Worm (Caenorhabditis elegans) whole organism, L1 larva: Measurements from ENCODE around the gene bli-2.
A peak's percentile ranks its signal among the peaks of the same experiment; 100 is the strongest.

Experiments used
- C04F5.9 ChIP-seq: sonication (generic microtip); optimal IDR thresholded peaks from 2 replicates; lab custom pipeline; 2016; ENCODE audit warnings: missing genetic modification characterization, missing compliant biosample characterization
- Y116A8C.19 ChIP-seq: sonication (generic microtip); optimal IDR thresholded peaks from 2 replicates; lab custom pipeline; 2016; ENCODE audit warnings: missing compliant biosample characterization, missing genetic modification characterization, borderline replicate concordance
- aha-1 ChIP-seq: fragments of 150-350 bp; optimal IDR thresholded peaks from 2 replicates; lab custom pipeline; 2014; ENCODE audit warnings: missing biosample characterization, missing genetic modification characterization
- alr-1 ChIP-seq: fragments of 200-800 bp; sonication (Bioruptor generic); optimal IDR thresholded peaks from 2 replicates; lab custom pipeline; 2018; ENCODE audit warnings: borderline replicate concordance, mild to moderate bottlenecking, missing genetic modification characterization, missing compliant biosample characterization
- blmp-1 ChIP-seq: fragments of 150-350 bp; optimal IDR thresholded peaks from 2 replicates; lab custom pipeline; 2014; ENCODE audit warnings: missing biosample characterization, missing genetic modification characterization
- ceh-63 ChIP-seq: fragments of 200-800 bp; sonication (Bioruptor generic); optimal IDR thresholded peaks from 2 replicates; lab custom pipeline; 2018; ENCODE audit warnings: mild to moderate bottlenecking, missing genetic modification characterization, missing compliant biosample characterization
- ceh-82 ChIP-seq, 3 experiments: fragments of 150-350 bp in 1 of 3; sonication (generic microtip) in 2 of 3; optimal IDR thresholded peaks; 2 replicates each; lab custom pipeline; 2014 to 2017; ENCODE audit warnings: missing biosample characterization in 3 of 3, missing genetic modification characterization in 3 of 3
- ceh-90 ChIP-seq: sonication (generic microtip); optimal IDR thresholded peaks from 2 replicates; lab custom pipeline; 2016; ENCODE audit warnings: missing genetic modification characterization, missing compliant biosample characterization
- dpl-1 ChIP-seq, 3 experiments: fragments of 150-350 bp in 2 of 3; sonication (generic microtip) in 1 of 3; optimal IDR thresholded peaks; 2 replicates each; lab custom pipeline; 2014 to 2017; ENCODE audit warnings: missing biosample characterization in 3 of 3, missing genetic modification characterization in 3 of 3, missing genetic modification reagents in 3 of 3
- dsc-1 ChIP-seq: sonication (generic microtip); optimal IDR thresholded peaks from 2 replicates; lab custom pipeline; 2016; ENCODE audit warnings: mild to moderate bottlenecking, missing genetic modification characterization, missing compliant biosample characterization
- efl-3 ChIP-seq: fragments of 200-800 bp; sonication (Bioruptor generic); optimal IDR thresholded peaks from 2 replicates; lab custom pipeline; 2018; ENCODE audit warnings: mild to moderate bottlenecking, missing genetic modification characterization, missing compliant biosample characterization
- egl-13 ChIP-seq: sonication (generic microtip); optimal IDR thresholded peaks from 2 replicates; lab custom pipeline; 2016; ENCODE audit warnings: missing genotype, missing genetic modification reagents, missing genetic modification characterization, missing compliant biosample characterization
- egl-27 ChIP-seq, 2 experiments: fragments of 150-350 bp in 1 of 2; sonication (generic microtip); optimal IDR thresholded peaks; 3 replicates each; lab custom pipeline; 2017 to 2018; ENCODE audit warnings: missing biosample characterization in 2 of 2, missing genetic modification characterization in 2 of 2, missing genetic modification reagents in 2 of 2
- ets-5 ChIP-seq: fragments of 200-800 bp; sonication (Bioruptor generic); IDR thresholded peaks from 2 replicates; pipeline ENCODE4 v1.3.6; 2022; ENCODE audit warnings: missing genetic modification characterization, missing compliant biosample characterization
- fkh-10 ChIP-seq: sonication (generic microtip); optimal IDR thresholded peaks from 2 replicates; lab custom pipeline; 2017; ENCODE audit warnings: missing biosample characterization, missing genetic modification reagents, missing genetic modification characterization
- fos-1 ChIP-seq: fragments of 150-350 bp; optimal IDR thresholded peaks from 2 replicates; lab custom pipeline; 2014; ENCODE audit warnings: missing biosample characterization, missing genetic modification characterization
- grh-1 ChIP-seq: fragments of 200-800 bp; sonication (Bioruptor generic); IDR thresholded peaks from 2 replicates; pipeline ENCODE4 v1.3.6; 2022; ENCODE audit warnings: missing genetic modification reagents, missing genetic modification characterization, missing compliant biosample characterization
- hlh-17 ChIP-seq: fragments of 200-800 bp; sonication (Bioruptor generic); optimal IDR thresholded peaks from 2 replicates; lab custom pipeline; 2018; ENCODE audit warnings: missing genetic modification characterization, mild to moderate bottlenecking, missing compliant biosample characterization, moderate library complexity, borderline replicate concordance
- hlh-4 ChIP-seq: sonication (generic microtip); optimal IDR thresholded peaks from 2 replicates; lab custom pipeline; 2016; ENCODE audit warnings: mild to moderate bottlenecking, missing genetic modification characterization, missing compliant biosample characterization
- hpl-2 ChIP-seq: fragments of 150-350 bp; optimal IDR thresholded peaks from 2 replicates; lab custom pipeline; 2014; ENCODE audit warnings: missing biosample characterization, missing genetic modification reagents, missing genetic modification characterization
- irx-1 ChIP-seq: sonication (generic microtip); optimal IDR thresholded peaks from 2 replicates; lab custom pipeline; 2016; ENCODE audit warnings: missing genetic modification characterization, missing compliant biosample characterization
- jun-1 ChIP-seq: fragments of 150-350 bp; optimal IDR thresholded peaks from 2 replicates; lab custom pipeline; 2014; ENCODE audit warnings: missing biosample characterization, missing genetic modification reagents, missing genetic modification characterization
- lin-13 ChIP-seq: fragments of 150-350 bp; optimal IDR thresholded peaks from 2 replicates; lab custom pipeline; 2014; ENCODE audit warnings: missing biosample characterization, missing genetic modification reagents, missing genetic modification characterization
- lin-14 ChIP-seq: fragments of 200-800 bp; sonication (Bioruptor generic); optimal IDR thresholded peaks from 2 replicates; lab custom pipeline; 2018; ENCODE audit warnings: mild to moderate bottlenecking, missing genetic modification characterization, moderate library complexity, missing compliant biosample characterization
- lin-15B ChIP-seq: fragments of 150-350 bp; sonication (generic microtip); optimal IDR thresholded peaks from 3 replicates; lab custom pipeline; 2014; ENCODE audit warnings: missing biosample characterization, missing genetic modification characterization
- lin-39 ChIP-seq: fragments of 150-350 bp; optimal IDR thresholded peaks from 2 replicates; lab custom pipeline; 2014; ENCODE audit warnings: missing biosample characterization, missing genetic modification reagents, missing genetic modification characterization
- lsy-2 ChIP-seq, 2 experiments: fragments of 150-350 bp; optimal IDR thresholded peaks; 2 replicates each; lab custom pipeline; 2014; ENCODE audit warnings: missing biosample characterization in 2 of 2, missing genetic modification characterization in 2 of 2
- mef-2 ChIP-seq: fragments of 150-350 bp; optimal IDR thresholded peaks from 2 replicates; lab custom pipeline; 2014; ENCODE audit warnings: missing biosample characterization, missing genetic modification characterization
- mep-1 ChIP-seq: fragments of 150-350 bp; optimal IDR thresholded peaks from 2 replicates; lab custom pipeline; 2014; ENCODE audit warnings: missing biosample characterization, missing genetic modification characterization
- nhr-11 ChIP-seq: fragments of 150-350 bp; optimal IDR thresholded peaks from 2 replicates; lab custom pipeline; 2014; ENCODE audit warnings: missing biosample characterization, missing genetic modification characterization
- nhr-12 ChIP-seq: sonication (generic microtip); optimal IDR thresholded peaks from 2 replicates; lab custom pipeline; 2017; ENCODE audit warnings: missing biosample characterization, missing genetic modification characterization
- nhr-19 ChIP-seq: fragments of 200-800 bp; sonication (Bioruptor generic); conservative IDR thresholded peaks from 2 replicates; pipeline ENCODE4 v1.3.6; 2022; ENCODE audit warnings: missing genetic modification characterization, missing compliant biosample characterization
- nhr-20 ChIP-seq: sonication (generic microtip); optimal IDR thresholded peaks from 2 replicates; lab custom pipeline; 2016; ENCODE audit warnings: mild to moderate bottlenecking, missing genetic modification characterization, missing compliant biosample characterization
- nhr-47 ChIP-seq: sonication (generic microtip); optimal IDR thresholded peaks from 2 replicates; lab custom pipeline; 2016; ENCODE audit warnings: mild to moderate bottlenecking, missing genetic modification characterization, moderate library complexity, missing compliant biosample characterization
- nhr-77 ChIP-seq: fragments of 150-350 bp; optimal IDR thresholded peaks from 2 replicates; lab custom pipeline; 2014; ENCODE audit warnings: missing biosample characterization, missing genetic modification characterization
- nhr-84 ChIP-seq: sonication (generic microtip); optimal IDR thresholded peaks from 2 replicates; lab custom pipeline; 2017; ENCODE audit warnings: missing biosample characterization, missing genetic modification characterization
- nhr-90 ChIP-seq: sonication (generic microtip); optimal IDR thresholded peaks from 2 replicates; lab custom pipeline; 2016; ENCODE audit warnings: mild to moderate bottlenecking, missing genetic modification characterization, missing compliant biosample characterization; ENCODE audit not compliant: poor library complexity
- pag-3 ChIP-seq: sonication (generic microtip); optimal IDR thresholded peaks from 2 replicates; lab custom pipeline; 2017; ENCODE audit warnings: missing genetic modification characterization, mild to moderate bottlenecking, missing compliant biosample characterization, antibody characterized with exemption, borderline replicate concordance; ENCODE audit not compliant: insufficient read depth
- pqm-1 ChIP-seq: sonication (generic microtip); optimal IDR thresholded peaks from 3 replicates; lab custom pipeline; 2017; ENCODE audit warnings: missing biosample characterization, missing genetic modification characterization
- skn-1 ChIP-seq: fragments of 150-350 bp; optimal IDR thresholded peaks from 2 replicates; lab custom pipeline; 2014; ENCODE audit warnings: missing biosample characterization, missing genetic modification characterization
- snu-23 ChIP-seq: sonication (generic microtip); optimal IDR thresholded peaks from 2 replicates; lab custom pipeline; 2016; ENCODE audit warnings: missing genetic modification characterization, missing compliant biosample characterization
- sptf-1 ChIP-seq: fragments of 150-350 bp; optimal IDR thresholded peaks from 2 replicates; lab custom pipeline; 2014; ENCODE audit warnings: missing biosample characterization, missing genetic modification characterization
- tbx-2 ChIP-seq: sonication (generic microtip); optimal IDR thresholded peaks from 2 replicates; lab custom pipeline; 2016; ENCODE audit warnings: missing genetic modification characterization, missing compliant biosample characterization
- tlp-1 ChIP-seq: fragments of 150-350 bp; optimal IDR thresholded peaks from 2 replicates; lab custom pipeline; 2014; ENCODE audit warnings: missing biosample characterization, missing genetic modification characterization
- unc-130 ChIP-seq: fragments of 150-350 bp; optimal IDR thresholded peaks from 2 replicates; lab custom pipeline; 2017; ENCODE audit warnings: missing biosample characterization, missing genetic modification characterization, inconsistent platforms
- unc-30 ChIP-seq: sonication (generic microtip); optimal IDR thresholded peaks from 2 replicates; lab custom pipeline; 2017; ENCODE audit warnings: missing biosample characterization, missing genetic modification characterization
- unc-62 ChIP-seq: fragments of 150-350 bp; optimal IDR thresholded peaks from 2 replicates; lab custom pipeline; 2014; ENCODE audit warnings: missing biosample characterization, missing genetic modification reagents, missing genetic modification characterization
- unc-98 ChIP-seq: fragments of 200-800 bp; sonication (Bioruptor generic); IDR thresholded peaks from 2 replicates; pipeline ENCODE4 v1.3.6; 2022; ENCODE audit warnings: missing genetic modification characterization, missing compliant biosample characterization
- zag-1 ChIP-seq: fragments of 150-350 bp; optimal IDR thresholded peaks from 2 replicates; lab custom pipeline; 2014; ENCODE audit warnings: missing biosample characterization, missing genetic modification characterization
- zip-4 ChIP-seq: fragments of 200-800 bp; sonication (Bioruptor generic); optimal IDR thresholded peaks from 2 replicates; lab custom pipeline; 2018; ENCODE audit warnings: mild to moderate bottlenecking, missing genetic modification characterization, moderate library complexity, missing compliant biosample characterization
- ztf-11 ChIP-seq, 2 experiments: sonication (generic microtip); optimal IDR thresholded peaks; 2 replicates each; lab custom pipeline; 2016 to 2017; ENCODE audit warnings: missing genetic modification characterization in 2 of 2, missing biosample characterization in 1 of 2, missing compliant biosample characterization in 1 of 2

The bli-2 gene

DNA sequence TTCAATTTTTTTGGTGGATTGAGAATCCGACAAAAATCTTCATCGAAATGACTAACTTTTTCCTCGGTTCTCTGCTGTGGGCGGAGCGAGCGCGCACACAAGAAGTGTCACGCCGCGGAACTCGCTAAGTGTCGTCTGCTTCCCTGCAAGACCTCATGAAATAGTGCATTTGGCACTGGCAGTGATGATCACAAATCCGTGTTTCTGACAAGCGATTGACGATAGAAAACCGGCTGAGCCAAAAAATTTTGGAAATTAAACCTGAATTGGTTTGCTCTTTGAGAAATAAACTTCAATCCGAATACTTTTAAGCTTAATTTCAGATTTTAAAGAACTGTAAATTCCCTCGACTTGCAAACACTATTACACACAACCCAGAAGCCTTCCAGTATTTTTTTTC, 49.3 kb upstream of the bli-2 start (continued):
- TF ChIP-seq tbx-2 (tag; lab: Kevin White, UChicago) (peak; percentile 75), lsy-2 (tag; optimal IDR thresholded peaks at IDR 0.05; lab: Kevin White, UChicago) (peak; percentile 55 to 77), hlh-4 (tag; lab: Kevin White, UChicago) (no peak), nhr-20 (tag; lab: Kevin White, UChicago) (peak; percentile 78), Y116A8C.19 (tag; lab: Kevin White, UChicago) (no peak), lin-13 (GFP tag; lab: Kevin White, UChicago) (peak; percentile 53), snu-23 (GFP tag; lab: Kevin White, UChicago) (peak; percentile 84), unc-62 (GFP tag; lab: Kevin White, UChicago) (no peak), nhr-77 (tag; lab: Kevin White, UChicago) (peak; percentile 60), efl-3 (GFP tag; lab: Kevin White, UChicago) (no peak), zag-1 (tag; lab: Kevin White, UChicago) (no peak), ceh-90 (tag; lab: Kevin White, UChicago) (no peak), pqm-1 (no peak), sptf-1 (tag; lab: Kevin White, UChicago) (no peak), pag-3 (tag; lab: Kevin White, UChicago) (no peak), ceh-82 (tag; optimal IDR thresholded peaks at IDR 0.05; lab: Kevin White, UChicago) (peak; percentile 44 to 80 (median 70)), zip-4 (GFP tag; lab: Kevin White, UChicago) (peak; percentile 58), nhr-12 (tag; lab: Kevin White, UChicago) (no peak), ets-5 (GFP tag; lab: Robert Waterston, UW) (no peak), lin-15B (tag; lab: Kevin White, UChicago) (peak; percentile 36), dpl-1 (GFP tag; optimal IDR thresholded peaks at IDR 0.05; lab: Kevin White, UChicago) (peak; percentile 40 to 50 (median 43)), C04F5.9 (peak; percentile 25), irx-1 (tag; lab: Kevin White, UChicago) (peak; percentile 58), ceh-63 (no peak), mef-2 (no peak), hlh-17 (no peak), fos-1 (peak; percentile 70), nhr-90 (tag; lab: Kevin White, UChicago) (peak; percentile 87), dsc-1 (tag; lab: Kevin White, UChicago) (peak; percentile 71), grh-1 (peak; percentile 67), alr-1 (no peak), egl-13 (tag; lab: Kevin White, UChicago) (no peak), nhr-47 (tag; lab: Kevin White, UChicago) (peak; percentile 89), tlp-1 (tag; lab: Kevin White, UChicago) (no peak), nhr-11 (no peak), nhr-84 (tag; lab: Kevin White, UChicago) (no peak), ztf-11 (tag; optimal IDR thresholded peaks at IDR 0.05; lab: Kevin White, UChicago) (no peak)
- TF ChIP-seq, all 84 proteins: peak for 47

DNA sequence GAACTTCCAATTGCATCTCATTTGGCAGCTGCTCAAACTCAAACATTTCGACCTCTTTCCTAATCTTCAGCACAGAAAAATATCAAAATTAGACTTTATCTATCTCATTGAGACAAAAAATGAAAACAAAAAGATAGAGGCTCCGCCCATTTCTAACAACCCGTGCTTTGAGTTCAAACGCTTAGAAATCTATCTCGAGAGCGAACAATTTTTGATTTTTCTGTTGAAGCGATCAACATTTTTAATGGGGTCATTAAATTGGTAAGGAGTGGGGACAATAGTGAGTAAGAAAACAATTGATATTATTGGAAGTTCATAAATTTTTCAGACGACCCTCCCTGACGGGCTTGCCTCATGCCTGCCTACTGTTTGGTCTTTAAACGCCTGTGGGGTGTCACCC, 46.6 kb upstream of the bli-2 start, which contains the start of the genes C25H3.10 and C25H3.1:
Gene C25H3.10 (minus strand): TSS at position 101 of the 400 bp plus-strand sequence.
Gene C25H3.1 (plus strand): TSS at position 203 of the 400 bp plus-strand sequence.
- peak; percentile 6 for TF ChIP-seq lin-14 (GFP tag; lab: Kevin White, UChicago)
- TF ChIP-seq ets-5 (GFP tag; lab: Robert Waterston, UW), result no peak
- no peak for TF ChIP-seq skn-1 (tag; lab: Kevin White, UChicago)
- TF ChIP-seq snu-23 (GFP tag; lab: Kevin White, UChicago), result peak; percentile 33
- no peak for TF ChIP-seq pqm-1
- TF ChIP-seq jun-1, result no peak
- no peak for TF ChIP-seq alr-1
- TF ChIP-seq lin-13 (GFP tag; lab: Kevin White, UChicago), result no peak
- TF ChIP-seq nhr-19, result peak; percentile 10
- TF ChIP-seq nhr-20 (tag; lab: Kevin White, UChicago), result peak; percentile 19
- no peak for TF ChIP-seq tlp-1 (tag; lab: Kevin White, UChicago)
- TF ChIP-seq hpl-2 (GFP tag; lab: Kevin White, UChicago), result no peak
- no peak for TF ChIP-seq unc-98 (GFP tag; lab: Robert Waterston, UW)
- TF ChIP-seq aha-1 (tag; lab: Kevin White, UChicago), result no peak
- no peak for TF ChIP-seq unc-30 (tag; lab: Kevin White, UChicago)
- no peak for TF ChIP-seq unc-130
- no peak for TF ChIP-seq C04F5.9
- no peak for TF ChIP-seq mep-1 (tag; lab: Kevin White, UChicago)
- TF ChIP-seq egl-27 (tag; optimal IDR thresholded peaks at IDR 0.05; lab: Kevin White, UChicago), result no peak
- no peak for TF ChIP-seq lin-39 (tag; lab: Kevin White, UChicago)
- TF ChIP-seq blmp-1 (tag; lab: Kevin White, UChicago), result peak; percentile 20
- no peak for TF ChIP-seq Y116A8C.19 (tag; lab: Kevin White, UChicago)
- TF ChIP-seq fkh-10 (GFP tag; lab: Kevin White, UChicago), result no peak
- no peak for TF ChIP-seq fos-1
- TF ChIP-seq nhr-90 (tag; lab: Kevin White, UChicago), result no peak
